Worm (Caenorhabditis elegans) whole organism, L3 larva: ENCODE measurements around the gene F40G12.6.
"Not testable (repeated sequence)": the region's sequence is repeated elsewhere in the genome, so short reads cannot be mapped to it uniquely, and the experiment has no call there.

ENCODE experiments used
- R02D3.7 ChIP-seq: fragments of 150-350 bp; optimal IDR thresholded peaks from 2 replicates; lab custom pipeline; 2014; ENCODE audit warnings: missing biosample characterization, missing genetic modification characterization
- ZK546.5 ChIP-seq: sonication (generic microtip); optimal IDR thresholded peaks from 2 replicates; lab custom pipeline; 2017; ENCODE audit warnings: missing biosample characterization, missing genetic modification characterization
- aly-2 ChIP-seq: fragments of 150-350 bp; optimal IDR thresholded peaks from 2 replicates; lab custom pipeline; 2014; ENCODE audit warnings: missing biosample characterization, missing genetic modification characterization
- ama-1 ChIP-seq: fragments of 150-350 bp; optimal IDR thresholded peaks from 2 replicates; lab custom pipeline; 2018
- egl-27 ChIP-seq: sonication (generic microtip); optimal IDR thresholded peaks from 4 replicates; lab custom pipeline; 2017; ENCODE audit warnings: missing biosample characterization, missing genetic modification reagents, missing genetic modification characterization
- fkh-10 ChIP-seq: sonication (generic microtip); optimal IDR thresholded peaks from 2 replicates; lab custom pipeline; 2017; ENCODE audit warnings: missing biosample characterization, missing genetic modification reagents, missing genetic modification characterization
- mml-1 ChIP-seq: fragments of 150-350 bp; sonication (generic microtip); optimal IDR thresholded peaks from 3 replicates; lab custom pipeline; 2014; ENCODE audit warnings: missing biosample characterization, missing genetic modification characterization
- nhr-25 ChIP-seq: sonication (generic microtip); optimal IDR thresholded peaks from 2 replicates; lab custom pipeline; 2017; ENCODE audit warnings: missing biosample characterization, missing genetic modification characterization
- skn-1 ChIP-seq: fragments of 150-350 bp; optimal IDR thresholded peaks from 2 replicates; lab custom pipeline; 2014; ENCODE audit warnings: missing biosample characterization, missing genetic modification characterization
- snpc-4 ChIP-seq: fragments of 150-350 bp; optimal IDR thresholded peaks from 2 replicates; lab custom pipeline; 2014; ENCODE audit warnings: missing biosample characterization, missing genetic modification characterization
- unc-39 ChIP-seq: sonication (generic microtip); optimal IDR thresholded peaks from 4 replicates; lab custom pipeline; 2017; ENCODE audit warnings: missing biosample characterization, missing genetic modification characterization

- not testable (repeated sequence) for TF ChIP-seq aly-2 (tag; lab: Kevin White, UChicago); skn-1 (tag; lab: Kevin White, UChicago); ZK546.5 (tag; lab: Kevin White, UChicago); fkh-10 (GFP tag; lab: Kevin White, UChicago); ama-1 (lab: Kevin White, UChicago); R02D3.7 (tag; lab: Kevin White, UChicago); unc-39 (tag; lab: Kevin White, UChicago); mml-1; nhr-25 (tag; lab: Kevin White, UChicago); egl-27 (tag; lab: Kevin White, UChicago); snpc-4 (tag; lab: Kevin White, UChicago)
Observed at ce11 chrV:14274268-14274667, 1.3 kb upstream of the F40G12.6 start, which contains the start of gene F40G12.7.
